Fruit fly (Drosophila melanogaster) whole organism, pupa: ENCODE data around the gene Tbc1d22.
A peak's percentile ranks its signal among the peaks of the same experiment; 100 is the strongest.

Source experiments
- CG10348 ChIP-seq: fragments of 200-800 bp; sonication (Bioruptor generic); IDR thresholded peaks from 2 replicates; pipeline ENCODE4 v1.3.6; 2022; ENCODE audit warnings: missing biosample characterization, missing genetic modification characterization
- CG12605 ChIP-seq: fragments of 200-800 bp; sonication (Bioruptor generic); IDR thresholded peaks from 2 replicates; pipeline ENCODE4 v1.3.6; 2022; ENCODE audit warnings: missing biosample characterization, missing genetic modification characterization
- CG13204 ChIP-seq: fragments of 200-800 bp; sonication (Bioruptor generic); optimal IDR thresholded peaks from 2 replicates; lab custom pipeline; 2018; ENCODE audit warnings: missing biosample characterization, mild to moderate bottlenecking, missing genetic modification characterization, moderate library complexity
- CG14655 ChIP-seq: fragments of 200-800 bp; sonication (Bioruptor generic); optimal IDR thresholded peaks from 3 replicates; lab custom pipeline; 2017; ENCODE audit warnings: mild to moderate bottlenecking, missing biosample characterization, missing genetic modification reagents, missing genetic modification characterization
- CG15710 ChIP-seq: fragments of 200-800 bp; sonication (Bioruptor generic); optimal IDR thresholded peaks from 2 replicates; lab custom pipeline; 2018; ENCODE audit warnings: missing biosample characterization, mild to moderate bottlenecking, missing genetic modification characterization, moderate library complexity
- CG17806 ChIP-seq: fragments of 200-800 bp; sonication (Bioruptor generic); optimal IDR thresholded peaks from 2 replicates; lab custom pipeline; 2018; ENCODE audit warnings: missing biosample characterization, mild to moderate bottlenecking, missing genetic modification characterization, moderate library complexity
- CG32121 ChIP-seq: fragments of 200-800 bp; sonication (Bioruptor generic); IDR thresholded peaks from 2 replicates; pipeline ENCODE4 v1.3.6; 2022; ENCODE audit warnings: missing biosample characterization, missing genetic modification characterization
- CG34367 ChIP-seq: fragments of 200-800 bp; sonication (Bioruptor generic); optimal IDR thresholded peaks from 2 replicates; lab custom pipeline; 2018; ENCODE audit warnings: missing biosample characterization, mild to moderate bottlenecking, missing genetic modification characterization
- CG4496 ChIP-seq: fragments of 200-800 bp; sonication (Bioruptor generic); IDR thresholded peaks from 3 replicates; pipeline ENCODE4 v1.3.6; 2022; ENCODE audit warnings: missing biosample characterization, missing genetic modification characterization
- CG8159 ChIP-seq: fragments of 200-800 bp; sonication (Bioruptor generic); optimal IDR thresholded peaks from 3 replicates; lab custom pipeline; 2018; ENCODE audit warnings: missing biosample characterization, mild to moderate bottlenecking, missing genetic modification characterization, moderate library complexity
- CG8301 ChIP-seq: fragments of 200-800 bp; sonication (Bioruptor generic); optimal IDR thresholded peaks from 2 replicates; lab custom pipeline; 2018; ENCODE audit warnings: missing biosample characterization, mild to moderate bottlenecking, missing genetic modification characterization
- CG9948 ChIP-seq: fragments of 200-800 bp; sonication (Bioruptor generic); optimal IDR thresholded peaks from 2 replicates; lab custom pipeline; 2018; ENCODE audit warnings: missing biosample characterization, mild to moderate bottlenecking, missing genetic modification characterization, moderate library complexity
- D1 ChIP-seq: fragments of 200-800 bp; sonication (Bioruptor generic); optimal IDR thresholded peaks from 2 replicates; lab custom pipeline; 2018; ENCODE audit warnings: missing biosample characterization, mild to moderate bottlenecking, missing genetic modification characterization, moderate library complexity
- EcR ChIP-seq: fragments of 200-800 bp; sonication (Bioruptor generic); optimal IDR thresholded peaks from 3 replicates; lab custom pipeline; 2019; ENCODE audit warnings: missing biosample characterization, missing genetic modification characterization, mild to moderate bottlenecking, moderate library complexity, missing genetic modification reagents
- Ets98B ChIP-seq: fragments of 200-800 bp; sonication (Bioruptor generic); IDR thresholded peaks from 2 replicates; pipeline ENCODE4 v1.3.6; 2022; ENCODE audit warnings: missing biosample characterization, missing genetic modification characterization
- Pif1A ChIP-seq: fragments of 200-800 bp; sonication (Bioruptor generic); optimal IDR thresholded peaks from 3 replicates; lab custom pipeline; 2016; ENCODE audit warnings: missing biosample characterization, missing genetic modification characterization
- Pif1B ChIP-seq: fragments of 200-800 bp; sonication (Bioruptor generic); optimal IDR thresholded peaks from 3 replicates; lab custom pipeline; 2016; ENCODE audit warnings: missing biosample characterization, missing genetic modification characterization
- Snoo ChIP-seq: fragments of 200-800 bp; sonication (Bioruptor generic); optimal IDR thresholded peaks from 3 replicates; lab custom pipeline; 2017; ENCODE audit warnings: missing biosample characterization, mild to moderate bottlenecking, missing genetic modification characterization, inconsistent platforms
- fd96Ca ChIP-seq: fragments of 200-800 bp; sonication (Bioruptor generic); IDR thresholded peaks from 3 replicates; pipeline ENCODE4 v1.3.6; 2022; ENCODE audit warnings: missing biosample characterization, missing genetic modification characterization
- gl ChIP-seq: fragments of 200-800 bp; sonication (Bioruptor generic); optimal IDR thresholded peaks from 2 replicates; lab custom pipeline; 2018; ENCODE audit warnings: missing biosample characterization, mild to moderate bottlenecking, missing genetic modification characterization
- rn ChIP-seq: fragments of 200-800 bp; sonication (Bioruptor generic); IDR thresholded peaks from 2 replicates; pipeline ENCODE4 v1.3.6; 2022; ENCODE audit warnings: missing biosample characterization, missing genetic modification characterization

Tbc1d22 gene

DNA sequence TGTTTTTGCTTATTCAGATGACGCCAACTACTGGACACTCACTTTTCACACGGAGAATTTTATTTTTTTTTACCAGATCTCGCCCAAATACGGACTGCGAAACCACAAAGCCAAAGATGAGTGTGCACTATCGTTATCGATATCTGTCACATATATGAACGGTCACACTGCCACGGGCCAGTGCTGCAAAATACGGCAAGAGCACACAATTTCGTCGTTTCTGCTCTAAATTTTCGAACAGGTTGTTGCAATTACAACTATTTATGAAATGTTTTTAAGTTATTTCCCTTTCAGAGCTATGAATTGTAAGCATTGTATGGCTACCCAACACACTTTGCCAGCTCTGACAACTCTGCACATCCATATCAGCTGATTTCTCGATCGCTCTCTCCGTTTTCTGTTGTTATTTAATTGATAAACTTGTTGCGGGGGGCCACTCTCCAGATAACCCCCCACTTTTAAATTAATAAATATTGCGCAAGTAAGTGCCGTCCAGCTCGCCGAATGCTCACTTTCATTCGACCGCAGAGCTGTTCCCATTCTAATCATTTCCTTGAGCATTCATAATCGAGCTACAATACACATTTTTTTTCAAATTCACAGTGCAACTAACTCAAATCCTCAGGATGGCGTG, 25.5 kb downstream of the Tbc1d22 start, which contains the start of the genes slmb and CG5793:
Gene slmb (minus strand): TSS at position 134 of the 634 bp plus-strand sequence.
Gene CG5793 (plus strand): TSS at position 222 of the 634 bp plus-strand sequence.
- TF ChIP-seq CG14655 (GFP tag; lab: Kevin White, UChicago), result no peak
- no peak for TF ChIP-seq CG8301 (tag; lab: Kevin White, UChicago)
- TF ChIP-seq EcR, result no peak
- TF ChIP-seq CG4496 (GFP tag; lab: Robert Waterston, UW), result peak; percentile 77; the same call in 2 of the 3 replicates
- TF ChIP-seq D1 (tag; lab: Kevin White, UChicago), result no peak
- TF ChIP-seq CG15710 (tag; lab: Kevin White, UChicago), result peak; percentile 13
- no peak for TF ChIP-seq CG10348 (GFP tag; lab: Robert Waterston, UW)
- TF ChIP-seq Snoo (tag; lab: Kevin White, UChicago), result peak; percentile 53
- TF ChIP-seq gl, result no peak
- TF ChIP-seq fd96Ca (GFP tag; lab: Robert Waterston, UW), result peak; percentile 12; the same call in 1 of the 3 replicates
- TF ChIP-seq Pif1A, result no peak
- peak; percentile 34; the same call in 1 of the 2 replicates for TF ChIP-seq Ets98B (GFP tag; lab: Robert Waterston, UW)
- TF ChIP-seq Pif1B (GFP tag; lab: Kevin White, UChicago), result no peak
- peak; percentile 27; the same call in 1 of the 2 replicates for TF ChIP-seq CG32121 (GFP tag; lab: Robert Waterston, UW)

DNA sequence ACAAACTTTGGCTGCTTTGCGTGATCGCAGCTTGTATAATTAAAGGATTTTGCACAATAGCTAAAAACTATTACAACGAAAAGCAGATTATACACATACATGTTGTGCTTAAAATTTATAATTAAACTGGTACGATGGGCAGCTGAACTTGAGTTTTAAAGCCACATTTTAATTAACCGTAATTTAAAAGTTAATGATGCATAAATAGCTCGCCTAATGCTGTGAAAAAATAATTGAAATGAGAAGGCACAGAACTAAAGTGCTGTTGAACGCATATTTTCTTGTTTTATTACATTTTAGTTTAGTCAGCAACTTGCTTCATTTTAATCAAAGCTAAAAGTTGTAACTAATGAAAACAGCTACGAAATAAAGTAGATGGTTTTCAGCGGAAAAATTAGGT, 27.6 kb downstream of the Tbc1d22 start, which contains the start of gene Obp93a:
Gene Obp93a (minus strand): TSS at position 101 of the 400 bp plus-strand sequence.
- TF ChIP-seq CG10348 (GFP tag; lab: Robert Waterston, UW) (no peak), CG17806 (no peak), rn (GFP tag; lab: Robert Waterston, UW) (no peak), CG9948 (tag; lab: Kevin White, UChicago) (no peak), Pif1A (no peak), D1 (tag; lab: Kevin White, UChicago) (no peak), fd96Ca (GFP tag; lab: Robert Waterston, UW) (no peak), CG13204 (GFP tag; lab: Kevin White, UChicago) (no peak), CG34367 (tag; lab: Kevin White, UChicago) (no peak), CG4496 (GFP tag; lab: Robert Waterston, UW) (no peak), EcR (no peak), CG12605 (GFP tag; lab: Robert Waterston, UW) (no peak), Snoo (tag; lab: Kevin White, UChicago) (no peak), Pif1B (GFP tag; lab: Kevin White, UChicago) (no peak), CG14655 (GFP tag; lab: Kevin White, UChicago) (no peak), CG15710 (tag; lab: Kevin White, UChicago) (no peak), CG32121 (GFP tag; lab: Robert Waterston, UW) (no peak), CG8159 (no peak), gl (no peak), Ets98B (GFP tag; lab: Robert Waterston, UW) (no peak)

DNA sequence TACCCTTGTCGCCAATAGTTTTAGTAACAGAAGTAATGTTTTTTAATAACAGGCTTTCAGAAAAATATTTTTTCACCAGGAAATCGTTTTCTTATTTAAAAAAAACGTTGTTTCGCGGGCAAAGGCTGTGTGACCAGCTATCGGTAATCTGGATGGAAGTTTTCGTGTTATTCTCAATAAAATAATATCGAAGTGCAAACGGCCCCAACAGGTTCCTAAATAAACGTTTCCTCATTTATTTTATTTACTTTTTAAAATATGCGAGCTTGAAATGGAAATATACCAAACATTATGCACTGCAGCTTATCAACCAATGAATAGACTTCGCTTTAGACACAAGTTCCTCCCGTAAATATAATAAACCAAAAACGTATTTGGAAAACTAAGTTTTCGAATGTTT, 28.1 kb downstream of the Tbc1d22 start, which contains the start of gene Ice2:
Gene Ice2 (plus strand): TSS at position 167 of the 400 bp plus-strand sequence.
- TF ChIP-seq CG12605 (GFP tag; lab: Robert Waterston, UW) (no peak), CG8301 (tag; lab: Kevin White, UChicago) (no peak), Pif1B (GFP tag; lab: Kevin White, UChicago) (no peak), Pif1A (no peak), Snoo (tag; lab: Kevin White, UChicago) (no peak)

DNA sequence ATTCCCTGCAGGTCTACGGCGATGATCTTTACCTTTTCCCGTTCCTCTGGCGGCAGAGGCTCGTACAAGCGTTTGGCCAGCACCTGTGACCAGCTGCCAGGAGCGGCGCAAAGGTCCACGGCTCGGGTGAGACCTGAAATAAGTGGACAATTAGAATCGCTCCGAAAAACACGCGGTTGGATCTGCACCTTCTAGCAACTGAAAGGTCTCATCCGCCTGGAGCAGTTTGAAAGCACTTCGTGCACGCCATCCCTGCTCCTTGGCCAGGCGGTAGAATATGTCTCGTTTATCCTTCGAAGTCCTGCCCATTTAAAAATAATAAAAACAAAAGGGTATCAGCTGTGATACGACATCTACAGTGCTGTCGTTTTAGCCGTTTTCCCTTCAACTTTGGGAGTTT, 31.5 kb downstream of the Tbc1d22 start, which contains the start of gene Trm7-34:
Gene Trm7-34 (minus strand): TSS at position 365 of the 400 bp plus-strand sequence.
- TF ChIP-seq Pif1B (GFP tag; lab: Kevin White, UChicago), result no peak
- TF ChIP-seq CG32121 (GFP tag; lab: Robert Waterston, UW), result no peak
- no peak for TF ChIP-seq gl
- no peak for TF ChIP-seq CG13204 (GFP tag; lab: Kevin White, UChicago)

DNA sequence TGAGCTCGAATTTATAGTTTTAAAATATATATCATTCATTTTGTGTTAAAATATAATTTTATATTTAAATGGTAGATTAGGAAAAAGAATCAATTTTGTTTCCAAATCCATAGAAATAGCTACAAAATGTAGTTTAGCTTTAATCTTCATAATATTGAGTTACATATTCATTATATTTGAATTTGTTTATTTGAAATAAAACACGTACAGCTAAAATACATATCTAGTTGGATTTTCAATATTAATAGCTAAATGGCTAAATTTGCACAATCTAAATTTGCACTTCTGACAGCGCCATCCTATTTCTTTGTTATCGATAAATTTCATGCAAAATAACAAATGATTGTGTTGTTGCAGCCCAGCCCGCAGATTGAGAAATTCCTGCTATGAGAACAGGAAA, 32.0 kb downstream of the Tbc1d22 start, which contains the start of gene Usp8:
Gene Usp8 (plus strand): TSS at position 312 of the 400 bp plus-strand sequence.
- TF ChIP-seq CG9948 (tag; lab: Kevin White, UChicago), result peak; percentile 30
- TF ChIP-seq EcR, result no peak
- peak; percentile 37 for TF ChIP-seq CG15710 (tag; lab: Kevin White, UChicago)
- TF ChIP-seq, all 21 proteins: peak for 2

DNA sequence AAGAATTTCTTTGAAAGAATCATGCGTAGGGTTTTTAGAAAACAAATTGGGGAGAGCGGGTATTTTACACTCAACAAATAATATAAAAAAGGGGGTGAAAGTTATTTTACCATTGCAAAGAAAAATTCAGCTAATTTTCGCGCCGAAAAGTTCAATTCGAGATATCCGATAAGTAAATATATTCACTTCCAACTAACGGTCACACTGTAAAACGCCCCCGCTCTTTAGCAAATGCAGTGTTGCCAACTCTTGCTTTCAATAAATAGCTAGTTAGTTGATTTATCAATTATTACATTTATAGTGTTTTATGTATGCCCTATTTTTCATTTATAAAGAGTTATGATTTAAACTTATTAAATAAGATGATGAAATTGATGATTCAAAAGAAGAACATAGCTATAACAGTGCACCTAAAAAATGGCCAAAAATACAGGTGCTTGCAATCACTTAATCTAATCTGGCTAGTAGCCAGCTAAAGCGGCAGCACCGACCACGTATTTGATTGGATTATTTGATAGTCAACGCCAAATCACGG, 36.3 kb downstream of the Tbc1d22 start, which contains the start of gene meigo:
Gene meigo (plus strand): TSS at position 51 of the 535 bp plus-strand sequence.
- TF ChIP-seq CG17806 (peak; percentile 54), gl (no peak), CG8301 (tag; lab: Kevin White, UChicago) (no peak), CG14655 (GFP tag; lab: Kevin White, UChicago) (no peak), CG15710 (tag; lab: Kevin White, UChicago) (peak; percentile 63), D1 (tag; lab: Kevin White, UChicago) (no peak), CG9948 (tag; lab: Kevin White, UChicago) (peak; percentile 39), CG4496 (GFP tag; lab: Robert Waterston, UW) (peak; percentile 57; the same call in 1 of the 3 replicates), CG13204 (GFP tag; lab: Kevin White, UChicago) (no peak), Snoo (tag; lab: Kevin White, UChicago) (peak; percentile 2), CG8159 (no peak), Pif1B (GFP tag; lab: Kevin White, UChicago) (no peak)
